Fruit fly (Drosophila melanogaster): ENCODE measurements around the gene Prp6.

Gene Prp6

DNA sequence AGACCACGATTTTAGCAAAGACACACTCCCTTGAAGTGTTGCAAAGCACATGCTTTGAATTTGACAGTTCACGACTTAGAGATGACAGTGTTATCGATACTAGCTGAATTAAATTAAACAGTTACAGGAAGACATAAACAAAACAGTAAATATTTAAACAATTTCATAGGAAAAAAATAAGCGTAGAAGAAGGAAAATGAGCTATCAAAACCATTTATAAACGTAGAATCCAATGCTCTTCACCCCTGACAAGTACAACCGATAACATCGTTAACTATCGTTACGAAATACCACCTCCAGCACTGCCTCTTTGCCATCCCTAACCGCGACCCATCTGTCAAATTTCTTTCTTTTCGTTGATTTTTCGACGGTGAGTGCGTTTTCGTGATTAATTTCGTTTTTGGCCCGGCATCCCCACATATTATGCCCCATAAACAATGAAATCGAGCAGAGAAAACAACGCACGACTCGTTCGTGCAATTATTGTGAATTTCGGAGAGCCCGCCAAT, 6.3 kb upstream of the Prp6 start, which contains the start of gene RpL26:
RpL26 (plus strand) TSS at position 106 of the 509 bp plus-strand sequence.
- TF ChIP-seq CG8159 (tag; optimal IDR thresholded peaks at IDR 0.05) (peak; percentile 54), EcR (GFP tag; optimal IDR thresholded peaks at IDR 0.05) (no peak), Pif1B (GFP tag; optimal IDR thresholded peaks at IDR 0.05) (no peak), CG13204 (GFP tag; optimal IDR thresholded peaks at IDR 0.05) (no peak), Pif1A (GFP tag; optimal IDR thresholded peaks at IDR 0.05) (no peak), CG32121 (GFP tag; IDR thresholded peaks at IDR 0.05) (peak; percentile 27; the same call in 1 of the 2 replicates), CG8301 (tag; optimal IDR thresholded peaks at IDR 0.05) (no peak), Snoo (tag; optimal IDR thresholded peaks at IDR 0.05) (peak; percentile 51), CG10348 (GFP tag; IDR thresholded peaks at IDR 0.05) (no peak), CG17806 (tag; optimal IDR thresholded peaks at IDR 0.05) (peak; percentile 23), rn (GFP tag; IDR thresholded peaks at IDR 0.05) (no peak), CG34367 (tag; optimal IDR thresholded peaks at IDR 0.05) (peak; percentile 32), CG15710 (tag; optimal IDR thresholded peaks at IDR 0.05) (peak; percentile 65), CG12605 (GFP tag; IDR thresholded peaks at IDR 0.05) (peak; percentile 32; the same call in 1 of the 2 replicates), D1 (tag; optimal IDR thresholded peaks at IDR 0.05) (no peak), fd96Ca (GFP tag; IDR thresholded peaks at IDR 0.05) (no peak), CG4496 (GFP tag; IDR thresholded peaks at IDR 0.05) (0 out of 3 replicates have a peak, but pooled peaks have one; percentile 16), gl (tag; optimal IDR thresholded peaks at IDR 0.05) (peak; percentile 33), CG14655 (GFP tag; optimal IDR thresholded peaks at IDR 0.05) (no peak), Ets98B (GFP tag; IDR thresholded peaks at IDR 0.05) (no peak), CG9948 (tag; optimal IDR thresholded peaks at IDR 0.05) (peak; percentile 20)

DNA sequence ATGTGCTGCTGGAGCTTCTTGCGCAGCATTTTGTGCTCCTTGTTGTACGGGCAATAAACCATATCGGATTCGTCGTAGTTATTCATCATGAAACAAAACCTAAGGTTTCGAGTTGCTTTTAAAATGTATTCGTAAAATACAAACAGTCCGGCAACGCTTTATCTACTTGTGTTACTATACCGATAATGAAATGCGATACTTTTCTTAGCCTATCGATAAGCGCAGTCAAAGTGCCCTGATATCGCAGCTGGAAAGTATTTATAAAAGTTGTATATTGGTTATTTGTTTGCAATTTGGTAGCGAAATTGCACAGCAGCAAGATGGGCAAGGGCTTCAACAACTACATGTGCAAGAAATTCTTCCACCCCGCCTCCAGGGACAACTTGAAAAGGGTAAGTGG, 3.8 kb upstream of the Prp6 start, which contains the start of the genes arx and CG6843:
arx (minus strand) TSS at position 144 of the 400 bp plus-strand sequence.
CG6843 (plus strand) TSS at position 184 of the 400 bp plus-strand sequence.
- TF ChIP-seq CG32121 (GFP tag; IDR thresholded peaks at IDR 0.05) (no peak), fd96Ca (GFP tag; IDR thresholded peaks at IDR 0.05) (no peak), CG12605 (GFP tag; IDR thresholded peaks at IDR 0.05) (no peak), gl (tag; optimal IDR thresholded peaks at IDR 0.05) (no peak), CG17806 (tag; optimal IDR thresholded peaks at IDR 0.05) (no peak), rn (GFP tag; IDR thresholded peaks at IDR 0.05) (no peak), Pif1A (GFP tag; optimal IDR thresholded peaks at IDR 0.05) (no peak), CG8301 (tag; optimal IDR thresholded peaks at IDR 0.05) (no peak), CG14655 (GFP tag; optimal IDR thresholded peaks at IDR 0.05) (no peak), CG9948 (tag; optimal IDR thresholded peaks at IDR 0.05) (no peak), CG15710 (tag; optimal IDR thresholded peaks at IDR 0.05) (no peak), CG34367 (tag; optimal IDR thresholded peaks at IDR 0.05) (no peak), Pif1B (GFP tag; optimal IDR thresholded peaks at IDR 0.05) (no peak), CG13204 (GFP tag; optimal IDR thresholded peaks at IDR 0.05) (no peak), D1 (tag; optimal IDR thresholded peaks at IDR 0.05) (no peak), Snoo (tag; optimal IDR thresholded peaks at IDR 0.05) (no peak), CG4496 (GFP tag; IDR thresholded peaks at IDR 0.05) (no peak)

DNA sequence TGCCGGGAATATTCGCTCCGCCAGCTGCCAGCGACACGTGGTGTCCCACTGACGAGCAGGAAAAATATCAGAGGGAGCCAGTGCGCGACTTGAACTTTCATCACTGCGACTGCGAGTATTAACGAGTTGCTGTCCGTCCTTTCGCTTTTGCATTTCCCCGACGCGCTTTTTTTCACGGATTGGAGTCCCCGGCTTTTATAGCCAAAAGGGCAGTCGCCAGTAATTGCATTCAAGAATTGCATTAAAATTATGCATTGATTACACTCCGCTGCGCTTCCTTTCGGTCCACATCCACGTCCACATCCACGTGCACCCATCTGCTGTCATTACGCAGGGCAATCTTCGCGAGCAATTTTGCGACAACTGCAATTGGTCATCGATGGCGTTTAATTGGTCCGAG, 5.9 kb downstream of the Prp6 start, which contains the start of gene Ir75d:
Ir75d (minus strand) TSS at position 101 of the 400 bp plus-strand sequence.
- TF ChIP-seq CG9948 (tag; optimal IDR thresholded peaks at IDR 0.05) (no peak), CG13204 (GFP tag; optimal IDR thresholded peaks at IDR 0.05) (no peak), fd96Ca (GFP tag; IDR thresholded peaks at IDR 0.05) (no peak), CG32121 (GFP tag; IDR thresholded peaks at IDR 0.05) (no peak), Ets98B (GFP tag; IDR thresholded peaks at IDR 0.05) (no peak), Pif1A (GFP tag; optimal IDR thresholded peaks at IDR 0.05) (no peak), CG12605 (GFP tag; IDR thresholded peaks at IDR 0.05) (no peak), CG17806 (tag; optimal IDR thresholded peaks at IDR 0.05) (no peak), CG15710 (tag; optimal IDR thresholded peaks at IDR 0.05) (no peak), Snoo (tag; optimal IDR thresholded peaks at IDR 0.05) (no peak)

DNA sequence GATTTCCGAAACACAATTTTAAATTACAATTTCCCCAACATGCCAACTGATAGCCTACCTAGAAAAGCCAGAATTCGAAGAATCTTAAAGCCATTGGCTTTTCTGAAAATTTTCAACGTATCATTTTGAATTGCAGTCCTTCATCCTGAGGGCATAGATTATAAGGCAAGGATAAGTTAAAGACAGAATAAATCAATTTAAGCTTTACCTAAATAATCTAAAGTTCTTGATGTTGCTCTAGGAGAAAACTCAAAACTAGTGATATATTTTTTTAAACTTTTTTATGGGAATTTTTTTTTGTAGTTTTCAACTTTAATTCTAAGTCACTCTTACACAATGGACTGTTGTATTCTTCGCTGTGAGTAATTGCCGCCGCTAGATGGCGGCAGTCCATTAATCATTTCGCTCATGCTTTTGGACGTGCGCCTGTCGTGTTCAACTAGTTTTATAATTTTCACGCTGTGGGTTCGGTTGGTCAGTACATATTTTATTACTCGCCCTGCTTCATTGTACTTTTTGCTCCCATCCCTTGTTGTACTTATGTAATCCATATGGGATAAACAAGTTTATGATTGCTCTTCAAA, 9.0 kb downstream of the Prp6 start, which contains the start of gene COX6AL2:
COX6AL2 (minus strand) TSS at position 51 of the 584 bp plus-strand sequence.
- TF ChIP-seq CG14655 (GFP tag; optimal IDR thresholded peaks at IDR 0.05) (no peak), CG12605 (GFP tag; IDR thresholded peaks at IDR 0.05) (no peak), CG17806 (tag; optimal IDR thresholded peaks at IDR 0.05) (no peak), gl (tag; optimal IDR thresholded peaks at IDR 0.05) (no peak), CG10348 (GFP tag; IDR thresholded peaks at IDR 0.05) (no peak)

DNA sequence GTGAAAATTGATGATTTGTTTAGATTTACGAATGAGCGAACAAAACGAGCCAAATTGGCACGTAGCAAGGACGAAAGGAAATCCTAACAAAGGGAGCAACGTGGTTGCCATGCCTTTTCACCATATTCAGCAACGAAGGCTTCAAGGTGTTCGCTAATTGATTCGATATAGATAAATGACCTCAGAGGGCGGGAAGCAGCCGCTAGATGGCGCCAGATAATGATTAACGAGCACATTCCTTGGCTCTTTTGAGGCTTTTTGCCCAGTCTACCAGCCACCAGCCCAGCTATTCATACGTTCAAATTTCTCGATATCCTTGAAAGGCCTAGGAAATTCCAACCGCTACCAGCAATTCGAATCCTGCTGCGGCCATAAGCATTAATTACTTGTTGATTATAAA, 11.3 kb downstream of the Prp6 start:
- TF ChIP-seq rn (GFP tag; IDR thresholded peaks at IDR 0.05) = no peak
- no peak for TF ChIP-seq Pif1A (GFP tag; optimal IDR thresholded peaks at IDR 0.05)
- no peak for TF ChIP-seq CG13204 (GFP tag; optimal IDR thresholded peaks at IDR 0.05)
- TF ChIP-seq CG15710 (tag; optimal IDR thresholded peaks at IDR 0.05) = no peak
- no peak for TF ChIP-seq fd96Ca (GFP tag; IDR thresholded peaks at IDR 0.05)
- no peak for TF ChIP-seq Pif1B (GFP tag; optimal IDR thresholded peaks at IDR 0.05)
- no peak for TF ChIP-seq Ets98B (GFP tag; IDR thresholded peaks at IDR 0.05)
- no peak for TF ChIP-seq Snoo (tag; optimal IDR thresholded peaks at IDR 0.05)
- TF ChIP-seq CG10348 (GFP tag; IDR thresholded peaks at IDR 0.05) = no peak
- no peak for TF ChIP-seq EcR (GFP tag; optimal IDR thresholded peaks at IDR 0.05)
- no peak for TF ChIP-seq CG9948 (tag; optimal IDR thresholded peaks at IDR 0.05)
- TF ChIP-seq CG34367 (tag; optimal IDR thresholded peaks at IDR 0.05) = no peak

DNA sequence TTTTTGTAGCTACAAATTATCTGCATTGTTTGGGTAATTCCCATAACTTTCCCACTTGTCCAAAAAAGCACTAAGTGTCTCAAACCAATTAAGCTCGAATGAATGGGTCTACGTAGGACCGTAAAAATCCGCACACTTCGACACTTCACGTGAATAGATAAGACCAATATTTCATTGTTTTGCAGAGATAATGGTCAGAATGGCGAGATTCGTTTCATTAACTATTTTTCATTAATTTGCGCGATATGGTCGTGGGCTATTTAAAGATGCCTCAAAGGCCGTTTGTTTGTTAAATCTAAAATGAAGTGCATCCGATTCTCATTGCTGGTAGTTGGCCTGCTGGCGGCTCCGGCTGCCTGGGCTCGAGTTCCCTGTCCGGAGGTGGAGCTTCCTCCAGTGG, 12.1 kb downstream of the Prp6 start, which contains the start of gene CG6839:
CG6839 (plus strand) TSS at position 301 of the 400 bp plus-strand sequence.
- TF ChIP-seq EcR (GFP tag; optimal IDR thresholded peaks at IDR 0.05) = no peak
- TF ChIP-seq CG34367 (tag; optimal IDR thresholded peaks at IDR 0.05) = no peak
- TF ChIP-seq gl (tag; optimal IDR thresholded peaks at IDR 0.05) = no peak
- TF ChIP-seq Pif1A (GFP tag; optimal IDR thresholded peaks at IDR 0.05) = no peak
- no peak for TF ChIP-seq CG8159 (tag; optimal IDR thresholded peaks at IDR 0.05)
- no peak for TF ChIP-seq Snoo (tag; optimal IDR thresholded peaks at IDR 0.05)
- TF ChIP-seq Pif1B (GFP tag; optimal IDR thresholded peaks at IDR 0.05) = no peak
- TF ChIP-seq fd96Ca (GFP tag; IDR thresholded peaks at IDR 0.05) = no peak
- no peak for TF ChIP-seq CG32121 (GFP tag; IDR thresholded peaks at IDR 0.05)
- TF ChIP-seq CG8301 (tag; optimal IDR thresholded peaks at IDR 0.05) = no peak
- TF ChIP-seq CG4496 (GFP tag; IDR thresholded peaks at IDR 0.05) = no peak
- TF ChIP-seq D1 (tag; optimal IDR thresholded peaks at IDR 0.05) = no peak
- no peak for TF ChIP-seq CG13204 (GFP tag; optimal IDR thresholded peaks at IDR 0.05)
- no peak for TF ChIP-seq CG17806 (tag; optimal IDR thresholded peaks at IDR 0.05)
- no peak for TF ChIP-seq Ets98B (GFP tag; IDR thresholded peaks at IDR 0.05)
- no peak for TF ChIP-seq CG14655 (GFP tag; optimal IDR thresholded peaks at IDR 0.05)
- TF ChIP-seq rn (GFP tag; IDR thresholded peaks at IDR 0.05) = no peak
- TF ChIP-seq CG12605 (GFP tag; IDR thresholded peaks at IDR 0.05) = no peak
